Fruit fly (Drosophila melanogaster) whole organism, adult: Measurements from ENCODE around the gene CG13658.

Experiments used
- CG11617 ChIP-seq: fragments of 200-800 bp; sonication (Bioruptor generic); optimal IDR thresholded peaks from 2 replicates; lab custom pipeline; 2017; ENCODE audit warnings: mild to moderate bottlenecking, missing biosample characterization, missing genetic modification reagents, missing genetic modification characterization
- CG12768 ChIP-seq: fragments of 200-800 bp; sonication (Bioruptor generic); optimal IDR thresholded peaks from 2 replicates; lab custom pipeline; 2017; ENCODE audit warnings: missing biosample characterization, missing genetic modification characterization, mild to moderate bottlenecking, moderate library complexity, missing genetic modification reagents
- CG14711 ChIP-seq: fragments of 200-800 bp; sonication (Bioruptor generic); optimal IDR thresholded peaks from 2 replicates; lab custom pipeline; 2018; ENCODE audit warnings: missing biosample characterization, mild to moderate bottlenecking, missing genetic modification characterization, moderate library complexity
- CG1620 ChIP-seq: fragments of 200-800 bp; sonication (Bioruptor generic); optimal IDR thresholded peaks from 2 replicates; lab custom pipeline; 2016; ENCODE audit warnings: missing biosample characterization, missing genetic modification characterization
- CG33017 ChIP-seq: fragments of 200-800 bp; sonication (Bioruptor generic); optimal IDR thresholded peaks from 2 replicates; lab custom pipeline; 2018; ENCODE audit warnings: missing biosample characterization, mild to moderate bottlenecking, missing genetic modification characterization, moderate library complexity
- CG5204 ChIP-seq: fragments of 200-800 bp; sonication (Bioruptor generic); optimal IDR thresholded peaks from 2 replicates; lab custom pipeline; 2016; ENCODE audit warnings: missing biosample characterization, missing genetic modification characterization
- CG7045 ChIP-seq: fragments of 200-800 bp; sonication (Bioruptor generic); optimal IDR thresholded peaks from 2 replicates; lab custom pipeline; 2017; ENCODE audit warnings: missing biosample characterization, mild to moderate bottlenecking, missing genetic modification characterization
- CG7101 ChIP-seq: fragments of 200-800 bp; sonication (Bioruptor generic); optimal IDR thresholded peaks from 2 replicates; lab custom pipeline; 2018; ENCODE audit warnings: missing biosample characterization, mild to moderate bottlenecking, missing genetic modification characterization, moderate library complexity
- Clk ChIP-seq: fragments of 200-800 bp; sonication (Bioruptor generic); optimal IDR thresholded peaks from 2 replicates; lab custom pipeline; 2017; ENCODE audit warnings: missing biosample characterization, missing genetic modification characterization
- Crg-1 ChIP-seq: fragments of 200-800 bp; sonication (Bioruptor generic); optimal IDR thresholded peaks from 2 replicates; lab custom pipeline; 2016; ENCODE audit warnings: missing biosample characterization, missing genetic modification characterization
- Hr96 ChIP-seq: fragments of 200-800 bp; sonication (Bioruptor generic); optimal IDR thresholded peaks from 2 replicates; lab custom pipeline; 2016; ENCODE audit warnings: missing biosample characterization, missing genetic modification characterization
- Mnt ChIP-seq: fragments of 200-800 bp; sonication (Bioruptor generic); optimal IDR thresholded peaks from 2 replicates; lab custom pipeline; 2016; ENCODE audit warnings: missing biosample characterization, mild to moderate bottlenecking, missing genetic modification characterization
- bab1 ChIP-seq: fragments of 200-800 bp; sonication (Bioruptor generic); optimal IDR thresholded peaks from 3 replicates; lab custom pipeline; 2019; ENCODE audit warnings: missing biosample characterization, mild to moderate bottlenecking, missing genetic modification characterization, moderate library complexity
- cic ChIP-seq: fragments of 200-800 bp; sonication (Bioruptor generic); optimal IDR thresholded peaks from 2 replicates; lab custom pipeline; 2017; ENCODE audit warnings: missing biosample characterization, mild to moderate bottlenecking, missing genetic modification characterization, moderate library complexity
- cnc ChIP-seq, 2 experiments: fragments of >200 bp; optimal IDR thresholded peaks; 2 replicates each; lab custom pipeline; 2017
- kay ChIP-seq: fragments of 200-800 bp; sonication (Bioruptor generic); peaks from one replicate; lab custom pipeline; 2016; ENCODE audit warnings: missing biosample characterization, missing genetic modification characterization, borderline replicate concordance
- ovo ChIP-seq: fragments of 200-800 bp; sonication (Bioruptor generic); optimal IDR thresholded peaks from 2 replicates; lab custom pipeline; 2016; ENCODE audit warnings: missing biosample characterization, missing genetic modification characterization
- pad ChIP-seq: fragments of 200-800 bp; sonication (Bioruptor generic); optimal IDR thresholded peaks from 3 replicates; lab custom pipeline; 2017; ENCODE audit warnings: missing biosample characterization, missing genetic modification characterization, mild to moderate bottlenecking, moderate library complexity, missing genetic modification reagents
- tj ChIP-seq: fragments of 200-800 bp; sonication (Bioruptor generic); optimal IDR thresholded peaks from 3 replicates; lab custom pipeline; 2017; ENCODE audit warnings: missing biosample characterization, mild to moderate bottlenecking, missing genetic modification characterization, moderate library complexity
- toe ChIP-seq: fragments of 200-800 bp; sonication (Bioruptor generic); optimal IDR thresholded peaks from 2 replicates; lab custom pipeline; 2016; ENCODE audit warnings: missing biosample characterization, missing genetic modification characterization

CG13658 gene

DNA sequence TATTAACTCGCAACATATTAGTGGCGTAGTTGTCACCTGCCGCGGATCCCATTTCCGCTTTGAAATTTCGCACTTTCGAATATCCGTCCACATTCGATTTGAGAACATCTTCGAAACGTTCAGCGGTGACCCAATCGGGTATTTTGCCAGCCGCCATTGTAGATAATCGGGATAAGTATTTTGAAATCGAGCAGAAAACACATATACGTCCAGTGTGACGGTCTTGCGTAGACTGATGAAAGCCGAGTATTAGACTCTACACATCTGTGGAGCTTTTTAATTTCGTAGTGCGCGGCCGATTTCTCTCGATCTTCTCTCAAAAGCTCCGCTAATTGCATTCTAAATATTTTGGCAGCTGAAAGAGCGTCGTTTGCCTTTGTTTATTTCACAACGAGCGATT, 41.8 kb downstream of the CG13658 start, which contains the start of gene CHKov1:
CHKov1 (minus strand) TSS at position 238 of the 400 bp plus-strand sequence.
- TF ChIP-seq ovo (GFP tag; lab: Kevin White, UChicago) (no peak), kay (GFP tag; lab: Kevin White, UChicago) (no peak), toe (no peak), Hr96 (GFP tag; lab: Kevin White, UChicago) (no peak), cnc (optimal IDR thresholded peaks at IDR 0.05; lab: Kevin White, UChicago) (no peak), Clk (no peak), CG5204 (GFP tag; lab: Kevin White, UChicago) (no peak), cic (peak; percentile 1), CG33017 (peak; percentile 43), CG12768 (GFP tag; lab: Kevin White, UChicago) (peak; percentile 21), bab1 (no peak), Mnt (no peak), Crg-1 (GFP tag; lab: Kevin White, UChicago) (no peak), CG14711 (tag; lab: Kevin White, UChicago) (no peak), CG7045 (GFP tag; lab: Kevin White, UChicago) (no peak), CG1620 (GFP tag; lab: Kevin White, UChicago) (no peak), tj (no peak), CG7101 (tag; lab: Kevin White, UChicago) (no peak), CG11617 (GFP tag; lab: Kevin White, UChicago) (peak; percentile 13), pad (GFP tag; lab: Kevin White, UChicago) (no peak)

- TF ChIP-seq CG7101 (tag; lab: Kevin White, UChicago) = no peak
- no peak for TF ChIP-seq CG5204 (GFP tag; lab: Kevin White, UChicago)
- TF ChIP-seq cnc (optimal IDR thresholded peaks at IDR 0.05; lab: Kevin White, UChicago) = no peak
- peak; percentile 5 for TF ChIP-seq cic
Observed at dm6 chr3R:25331103-25331502, 43.8 kb downstream of the CG13658 start, which contains the start of gene CHKov2. CHKov2 (minus strand) TSS chr3R:25331203.

- no peak for TF ChIP-seq CG5204 (GFP tag; lab: Kevin White, UChicago)
- peak; percentile 67 for TF ChIP-seq bab1
- TF ChIP-seq Mnt = peak; percentile 12
Observed at dm6 chr3R:25335065-25335464, 47.8 kb downstream of the CG13658 start, which contains the start of the genes CG10669 and CG11902. CG10669 (minus strand) TSS chr3R:25335243. CG11902 (plus strand) TSS chr3R:25335257.
